Fruit fly (Drosophila melanogaster) whole organism, embryonic: ENCODE measurements around the gene SrpRbeta.
A peak's percentile ranks its signal among the peaks of the same experiment; 100 is the strongest.

Experiments used
- Antp ChIP-seq: fragments of 200-800 bp; sonication (Bioruptor generic); optimal IDR thresholded peaks from 3 replicates; lab custom pipeline; 2016; ENCODE audit warnings: missing biosample characterization, missing genetic modification characterization
- B-H2 ChIP-seq: fragments of 200-800 bp; sonication (Bioruptor generic); optimal IDR thresholded peaks from 2 replicates; lab custom pipeline; 2018; ENCODE audit warnings: missing biosample characterization, mild to moderate bottlenecking, missing genetic modification characterization
- Bteb2 ChIP-seq: fragments of 200-800 bp; sonication (Bioruptor generic); optimal IDR thresholded peaks from 2 replicates; lab custom pipeline; 2016; ENCODE audit warnings: missing biosample characterization, missing genetic modification characterization
- C15 ChIP-seq: fragments of 200-800 bp; sonication (Bioruptor generic); IDR thresholded peaks from 3 replicates; pipeline ENCODE4 v1.3.6; 2022; ENCODE audit warnings: missing biosample characterization, missing genetic modification characterization
- CG10565 ChIP-seq: fragments of 200-800 bp; sonication (Bioruptor generic); optimal IDR thresholded peaks from 3 replicates; lab custom pipeline; 2016; ENCODE audit warnings: missing biosample characterization, mild to moderate bottlenecking, missing genetic modification characterization
- CG11247 ChIP-seq: fragments of 200-800 bp; sonication (Bioruptor generic); IDR thresholded peaks from 2 replicates; pipeline ENCODE4 v1.3.6; 2022; ENCODE audit warnings: missing biosample characterization, missing genetic modification characterization
- CG1233 ChIP-seq: fragments of 200-800 bp; sonication (Bioruptor generic); optimal IDR thresholded peaks from 4 replicates; lab custom pipeline; 2018; ENCODE audit warnings: missing biosample characterization, mild to moderate bottlenecking, missing genetic modification characterization
- CG15269 ChIP-seq: fragments of 200-800 bp; sonication (Bioruptor generic); optimal IDR thresholded peaks from 2 replicates; lab custom pipeline; 2018; ENCODE audit warnings: missing biosample characterization, mild to moderate bottlenecking, missing genetic modification characterization, moderate library complexity
- CG17328 ChIP-seq: fragments of 200-800 bp; sonication (Bioruptor generic); IDR thresholded peaks from 2 replicates; pipeline ENCODE4 v1.3.6; 2022; ENCODE audit warnings: missing biosample characterization, missing genetic modification characterization
- CG4404 ChIP-seq: fragments of 200-800 bp; sonication (Bioruptor generic); IDR thresholded peaks from 2 replicates; pipeline ENCODE4 v1.3.6; 2022; ENCODE audit warnings: missing biosample characterization, missing genetic modification characterization
- CG4707 ChIP-seq: fragments of 200-800 bp; sonication (Bioruptor generic); optimal IDR thresholded peaks from 2 replicates; lab custom pipeline; 2018; ENCODE audit warnings: missing biosample characterization, mild to moderate bottlenecking, missing genetic modification characterization, moderate library complexity
- CG6654 ChIP-seq: fragments of 200-800 bp; sonication (Bioruptor generic); optimal IDR thresholded peaks from 2 replicates; lab custom pipeline; 2017; ENCODE audit warnings: missing biosample characterization, mild to moderate bottlenecking, missing genetic modification characterization
- CG7839 ChIP-seq: fragments of 200-800 bp; sonication (Bioruptor generic); optimal IDR thresholded peaks from 3 replicates; lab custom pipeline; 2018; ENCODE audit warnings: missing biosample characterization, mild to moderate bottlenecking, missing genetic modification characterization, moderate library complexity
- CG8388 ChIP-seq: fragments of 200-800 bp; sonication (Bioruptor generic); optimal IDR thresholded peaks from 2 replicates; lab custom pipeline; 2019; ENCODE audit warnings: missing biosample characterization, mild to moderate bottlenecking, missing genetic modification characterization, moderate library complexity
- CG9215 ChIP-seq: fragments of 200-800 bp; sonication (Bioruptor generic); IDR thresholded peaks from 2 replicates; pipeline ENCODE4 v1.3.6; 2022; ENCODE audit warnings: missing biosample characterization, missing genetic modification characterization
- CG9932 ChIP-seq: fragments of 200-800 bp; sonication (Bioruptor generic); IDR thresholded peaks from 2 replicates; pipeline ENCODE4 v1.3.6; 2022; ENCODE audit warnings: missing biosample characterization, missing genetic modification characterization
- CoRest ChIP-seq: fragments of 200-800 bp; sonication (Bioruptor generic); optimal IDR thresholded peaks from 3 replicates; lab custom pipeline; 2018; ENCODE audit warnings: missing biosample characterization, mild to moderate bottlenecking, missing genetic modification characterization, moderate library complexity
- Dad ChIP-seq: fragments of 200-800 bp; sonication (Bioruptor generic); optimal IDR thresholded peaks from 3 replicates; lab custom pipeline; 2016; ENCODE audit warnings: missing biosample characterization, missing genetic modification characterization
- Doc3 ChIP-seq: fragments of 200-800 bp; sonication (Bioruptor generic); IDR thresholded peaks from 3 replicates; pipeline ENCODE4 v1.3.6; 2022; ENCODE audit warnings: missing biosample characterization, missing genetic modification characterization; ENCODE audit not compliant: partially characterized antibody
- Dref ChIP-seq: fragments of 200-800 bp; sonication (Bioruptor generic); IDR thresholded peaks from 2 replicates; pipeline ENCODE4 v1.3.6; 2022; ENCODE audit warnings: missing biosample characterization, missing genetic modification characterization
- HLH3B ChIP-seq: fragments of 200-800 bp; sonication (Bioruptor generic); IDR thresholded peaks from 2 replicates; pipeline ENCODE4 v1.3.6; 2022; ENCODE audit warnings: missing biosample characterization, missing genetic modification characterization
- Hmr ChIP-seq: fragments of 200-800 bp; sonication (Bioruptor generic); optimal IDR thresholded peaks from 3 replicates; lab custom pipeline; 2017; ENCODE audit warnings: mild to moderate bottlenecking, missing biosample characterization, missing genetic modification reagents, missing genetic modification characterization
- Lim3 ChIP-seq: fragments of 200-800 bp; sonication (Bioruptor generic); IDR thresholded peaks from 2 replicates; pipeline ENCODE4 v1.3.6; 2022; ENCODE audit warnings: missing biosample characterization, missing genetic modification characterization
- MTF-1 ChIP-seq: fragments of 200-800 bp; sonication (Bioruptor generic); optimal IDR thresholded peaks from 2 replicates; lab custom pipeline; 2018; ENCODE audit warnings: missing biosample characterization, mild to moderate bottlenecking, missing genetic modification characterization, borderline replicate concordance
- Mad ChIP-seq: fragments of 200-800 bp; sonication (Bioruptor generic); optimal IDR thresholded peaks from 2 replicates; lab custom pipeline; 2016; ENCODE audit warnings: missing biosample characterization, missing genetic modification characterization
- NfI ChIP-seq: fragments of 200-800 bp; sonication (Bioruptor generic); optimal IDR thresholded peaks from 3 replicates; lab custom pipeline; 2018; ENCODE audit warnings: missing biosample characterization, mild to moderate bottlenecking, missing genetic modification characterization, moderate library complexity
- Optix ChIP-seq: fragments of 200-800 bp; sonication (Bioruptor generic); IDR thresholded peaks from 3 replicates; pipeline ENCODE4 v1.3.6; 2022; ENCODE audit warnings: missing biosample characterization, missing genetic modification characterization
- Side ChIP-seq: fragments of 200-800 bp; sonication (Bioruptor generic); optimal IDR thresholded peaks from 2 replicates; lab custom pipeline; 2016; ENCODE audit warnings: missing biosample characterization, missing genetic modification characterization
- ap ChIP-seq: fragments of 200-800 bp; sonication (Bioruptor generic); IDR thresholded peaks from 2 replicates; pipeline ENCODE4 v1.3.6; 2022; ENCODE audit warnings: missing biosample characterization, missing genetic modification characterization
- ara ChIP-seq: fragments of 200-800 bp; sonication (Bioruptor generic); IDR thresholded peaks from 2 replicates; pipeline ENCODE4 v1.3.6; 2022; ENCODE audit warnings: missing biosample characterization, missing genetic modification characterization
- bab2 ChIP-seq: fragments of 200-800 bp; sonication (Bioruptor generic); optimal IDR thresholded peaks from 2 replicates; lab custom pipeline; 2016; ENCODE audit warnings: missing biosample characterization, missing genetic modification characterization
- cg ChIP-seq: fragments of 200-800 bp; sonication (Bioruptor generic); optimal IDR thresholded peaks from 3 replicates; lab custom pipeline; 2019; ENCODE audit warnings: missing biosample characterization, mild to moderate bottlenecking, missing genetic modification characterization, moderate library complexity
- chif ChIP-seq, 2 experiments: fragments of 200-800 bp; sonication (Bioruptor generic); optimal IDR thresholded peaks; 3 replicates each; lab custom pipeline; 2016; ENCODE audit warnings: missing biosample characterization in 2 of 2, missing genetic modification characterization in 2 of 2
- dpn ChIP-seq, 2 experiments: fragments of 200-800 bp; sonication (Bioruptor generic); optimal IDR thresholded peaks; 3 replicates each; lab custom pipeline; 2016; ENCODE audit warnings: missing biosample characterization in 2 of 2, missing genetic modification characterization in 2 of 2
- fd102C ChIP-seq: fragments of 200-800 bp; sonication (Bioruptor generic); optimal IDR thresholded peaks from 2 replicates; lab custom pipeline; 2018; ENCODE audit warnings: missing biosample characterization, mild to moderate bottlenecking, missing genetic modification characterization, moderate library complexity
- fd96Cb ChIP-seq: fragments of 200-800 bp; sonication (Bioruptor generic); optimal IDR thresholded peaks from 2 replicates; lab custom pipeline; 2018; ENCODE audit warnings: missing biosample characterization, mild to moderate bottlenecking, missing genetic modification characterization, moderate library complexity
- gcm ChIP-seq: fragments of 200-800 bp; sonication (Bioruptor generic); optimal IDR thresholded peaks from 2 replicates; lab custom pipeline; 2019; ENCODE audit warnings: missing biosample characterization, mild to moderate bottlenecking, missing genetic modification characterization, moderate library complexity
- h ChIP-seq: fragments of >200 bp; optimal IDR thresholded peaks from 2 replicates; lab custom pipeline; 2017
- her ChIP-seq: fragments of 200-800 bp; sonication (Bioruptor generic); optimal IDR thresholded peaks from 2 replicates; lab custom pipeline; 2016; ENCODE audit warnings: missing biosample characterization, missing genetic modification characterization
- ind ChIP-seq: fragments of 200-800 bp; sonication (Bioruptor generic); optimal IDR thresholded peaks from 3 replicates; lab custom pipeline; 2016; ENCODE audit warnings: missing biosample characterization, missing genetic modification characterization
- lab ChIP-seq: fragments of 200-800 bp; sonication (Bioruptor generic); optimal IDR thresholded peaks from 3 replicates; lab custom pipeline; 2017; ENCODE audit warnings: missing biosample characterization, missing genetic modification characterization, mild to moderate bottlenecking, moderate library complexity, missing genetic modification reagents
- lilli ChIP-seq: fragments of 200-800 bp; sonication (Bioruptor generic); optimal IDR thresholded peaks from 3 replicates; lab custom pipeline; 2016; ENCODE audit warnings: missing biosample characterization, missing genetic modification characterization
- pum ChIP-seq: fragments of 200-800 bp; sonication (Bioruptor generic); optimal IDR thresholded peaks from 2 replicates; lab custom pipeline; 2016; ENCODE audit warnings: missing biosample characterization, missing genetic modification characterization
- seq ChIP-seq: fragments of 200-800 bp; sonication (Bioruptor generic); IDR thresholded peaks from 2 replicates; pipeline ENCODE4 v1.3.6; 2022; ENCODE audit warnings: missing biosample characterization, missing genetic modification characterization
- sisA ChIP-seq: fragments of 200-800 bp; sonication (Bioruptor generic); IDR thresholded peaks from 2 replicates; pipeline ENCODE4 v1.3.6; 2022; ENCODE audit warnings: missing biosample characterization, missing genetic modification characterization
- slou ChIP-seq: fragments of 200-800 bp; sonication (Bioruptor generic); optimal IDR thresholded peaks from 3 replicates; lab custom pipeline; 2016; ENCODE audit warnings: missing biosample characterization, missing genetic modification characterization
- ssp ChIP-seq: fragments of 200-800 bp; sonication (Bioruptor generic); IDR thresholded peaks from 2 replicates; pipeline ENCODE4 v1.3.6; 2022; ENCODE audit warnings: missing biosample characterization, missing genetic modification characterization
- tap ChIP-seq: fragments of 200-800 bp; optimal IDR thresholded peaks from 3 replicates; lab custom pipeline; 2019; ENCODE audit warnings: missing biosample characterization, mild to moderate bottlenecking, missing genetic modification characterization, moderate library complexity
- usp ChIP-seq: fragments of >200 bp; optimal IDR thresholded peaks from 2 replicates; lab custom pipeline; 2017; ENCODE audit warnings: missing biosample characterization, missing genetic modification characterization
- wor ChIP-seq: fragments of 200-800 bp; sonication (Bioruptor generic); IDR thresholded peaks from 2 replicates; pipeline ENCODE4 v1.3.6; 2022; ENCODE audit warnings: missing biosample characterization, missing genetic modification characterization
- zen2 ChIP-seq: fragments of 200-800 bp; sonication (Bioruptor generic); IDR thresholded peaks from 3 replicates; pipeline ENCODE4 v1.3.6; 2022; ENCODE audit warnings: missing biosample characterization, missing genetic modification characterization; ENCODE audit not compliant: partially characterized antibody
- zfh2 ChIP-seq: fragments of 200-800 bp; sonication (Bioruptor generic); optimal IDR thresholded peaks from 2 replicates; lab custom pipeline; 2016; ENCODE audit warnings: missing biosample characterization, missing genetic modification characterization

Gene SrpRbeta

dm6 chr3L:8675545-8676084 is 44.4 kb downstream of the SrpRbeta start, which contains the start of gene hry (continued):
- TF ChIP-seq CG6654 (GFP tag; lab: Kevin White, UChicago) (no peak), Antp (GFP tag; lab: Kevin White, UChicago) (no peak), wor (no peak), C15 (GFP tag; lab: Robert Waterston, UW) (no peak), ara (GFP tag; lab: Robert Waterston, UW) (0 out of 2 replicates have a peak, but pooled peaks have one; percentile 14), Dad (no peak), MTF-1 (GFP tag; lab: Kevin White, UChicago) (peak; percentile 33), CG15269 (tag; lab: Kevin White, UChicago) (peak; percentile 56), lab (GFP tag; lab: Kevin White, UChicago) (peak; percentile 82), NfI (no peak), seq (GFP tag; lab: Robert Waterston, UW) (peak; percentile 8; the same call in 1 of the 2 replicates), CG9215 (GFP tag; lab: Robert Waterston, UW) (no peak), CG9932 (GFP tag; lab: Robert Waterston, UW) (no peak), dpn (GFP tag; optimal IDR thresholded peaks at IDR 0.05; lab: Kevin White, UChicago) (no peak), CG11247 (GFP tag; lab: Robert Waterston, UW) (no peak; the same call in 1 of the 2 replicates), HLH3B (GFP tag; lab: Robert Waterston, UW) (no peak), CG8388 (GFP tag; lab: Kevin White, UChicago) (no peak), zen2 (GFP tag; lab: Robert Waterston, UW) (0 out of 3 replicates have a peak, but pooled peaks have one; percentile 21), CG17328 (GFP tag; lab: Robert Waterston, UW) (no peak), pum (no peak), CG4404 (GFP tag; lab: Robert Waterston, UW) (no peak), CG10565 (GFP tag; lab: Kevin White, UChicago) (no peak), Doc3 (GFP tag; lab: Robert Waterston, UW) (no peak), gcm (GFP tag; lab: Kevin White, UChicago) (peak; percentile 59), tap (peak; percentile 32), CG1233 (GFP tag; lab: Kevin White, UChicago) (no peak), ind (GFP tag; lab: Kevin White, UChicago) (no peak), Bteb2 (GFP tag; lab: Kevin White, UChicago) (no peak), Lim3 (GFP tag; lab: Robert Waterston, UW) (no peak), B-H2 (GFP tag; lab: Kevin White, UChicago) (no peak), CoRest (tag; lab: Kevin White, UChicago) (peak; percentile 34), Side (no peak), slou (GFP tag; lab: Kevin White, UChicago) (no peak), ssp (GFP tag; lab: Robert Waterston, UW) (no peak), her (GFP tag; lab: Kevin White, UChicago) (no peak), fd96Cb (tag; lab: Kevin White, UChicago) (no peak), chif (GFP tag; optimal IDR thresholded peaks at IDR 0.05; lab: Kevin White, UChicago) (no peak), Dref (peak; percentile 16; the same call in 1 of the 2 replicates), Mad (GFP tag; lab: Kevin White, UChicago) (no peak), bab2 (GFP tag; lab: Kevin White, UChicago) (no peak), usp (GFP tag; lab: Kevin White, UChicago) (no peak), CG4707 (GFP tag; lab: Kevin White, UChicago) (peak; percentile 10), Optix (0 out of 3 replicates have a peak, but pooled peaks have one; percentile 40), sisA (GFP tag; lab: Robert Waterston, UW) (no peak), CG7839 (tag; lab: Kevin White, UChicago) (peak; percentile 19), Hmr (GFP tag; lab: Kevin White, UChicago) (peak; percentile 66), ap (GFP tag; lab: Robert Waterston, UW) (no peak), zfh2 (no peak), fd102C (GFP tag; lab: Kevin White, UChicago) (peak; percentile 66), cg (GFP tag; lab: Kevin White, UChicago) (peak; percentile 96), lilli (GFP tag; lab: Kevin White, UChicago) (peak; percentile 44), h (lab: Kevin White, UChicago) (no peak)
